Worm (Caenorhabditis elegans) whole organism, young adult: ENCODE measurements around the gene C25H3.3.

ENCODE experiments used
- B0336.3 ChIP-seq: fragments of 200-800 bp; sonication (Bioruptor generic); IDR thresholded peaks from 2 replicates; pipeline ENCODE4 v1.3.6; 2022; ENCODE audit warnings: missing genetic modification characterization, missing compliant biosample characterization
- ama-1 ChIP-seq, 3 experiments: fragments of 150-350 bp in 1 of 3; sonication (generic microtip) in 2 of 3; optimal IDR thresholded peaks; 2 replicates each; lab custom pipeline; 2014 to 2018; ENCODE audit warnings: missing biosample characterization in 2 of 3, missing genetic modification characterization in 2 of 3, missing genetic modification reagents in 2 of 3
- egl-44 ChIP-seq: fragments of 200-800 bp; sonication (Bioruptor generic); IDR thresholded peaks from 2 replicates; pipeline ENCODE4 v1.3.6; 2022; ENCODE audit warnings: missing genetic modification reagents, missing genetic modification characterization, missing compliant biosample characterization
- ekl-4 ChIP-seq: fragments of 200-800 bp; sonication (Bioruptor generic); IDR thresholded peaks from 2 replicates; pipeline ENCODE4 v1.3.6; 2022; ENCODE audit warnings: missing genetic modification reagents, missing genetic modification characterization, missing compliant biosample characterization
- fkh-3 ChIP-seq: sonication (generic microtip); optimal IDR thresholded peaks from 2 replicates; lab custom pipeline; 2016; ENCODE audit warnings: mild to moderate bottlenecking, missing genetic modification characterization, missing compliant biosample characterization
- hmg-1.2 ChIP-seq: fragments of 200-800 bp; sonication (Bioruptor generic); IDR thresholded peaks from 2 replicates; pipeline ENCODE4 v1.3.6; 2022; ENCODE audit warnings: missing genetic modification reagents, missing genetic modification characterization, missing compliant biosample characterization
- madf-10 ChIP-seq: sonication (generic microtip); optimal IDR thresholded peaks from 2 replicates; lab custom pipeline; 2016; ENCODE audit warnings: mild to moderate bottlenecking, missing genetic modification characterization, missing compliant biosample characterization
- mel-28 ChIP-seq: sonication (generic microtip); optimal IDR thresholded peaks from 2 replicates; lab custom pipeline; 2016; ENCODE audit warnings: borderline replicate concordance, mild to moderate bottlenecking, missing genetic modification characterization, missing compliant biosample characterization
- nfya-1 ChIP-seq: sonication (generic microtip); optimal IDR thresholded peaks from 2 replicates; lab custom pipeline; 2017; ENCODE audit warnings: antibody characterized with exemption, missing compliant biosample characterization, missing genetic modification characterization, borderline replicate concordance; ENCODE audit not compliant: insufficient read depth
- pha-4 ChIP-seq: fragments of 150-350 bp; sonication (generic microtip); optimal IDR thresholded peaks from 2 replicates; lab custom pipeline; 2014; ENCODE audit warnings: missing biosample characterization, missing genetic modification reagents, missing genetic modification characterization
- sea-2 ChIP-seq: fragments of 200-800 bp; sonication (Bioruptor generic); IDR thresholded peaks from 2 replicates; pipeline ENCODE4 v1.3.6; 2022; ENCODE audit warnings: missing genetic modification characterization, missing compliant biosample characterization
- snpc-4 ChIP-seq, 5 experiments: fragments of 150-350 bp in 1 of 5; sonication (generic microtip) in 4 of 5; optimal IDR thresholded peaks; 2 replicates each; lab custom pipeline; 2014 to 2018; ENCODE audit warnings: missing genetic modification characterization in 5 of 5, missing biosample characterization in 3 of 5, antibody characterized with exemption in 2 of 5, mild to moderate bottlenecking in 2 of 5, missing compliant biosample characterization in 2 of 5, missing genotype in 2 of 5, moderate library complexity in 2 of 5, missing genetic modification reagents in 1 of 5

ce11 chrII:5663180-5663791 is 30.7 kb upstream of the C25H3.3 start:
- TF ChIP-seq hmg-1.2 (no peak), snpc-4 (GFP tag; optimal IDR thresholded peaks at IDR 0.05; lab: Kevin White, UChicago) (no peak), snpc-4 (tag; optimal IDR thresholded peaks at IDR 0.05; lab: Kevin White, UChicago) (no peak), sea-2 (GFP tag; lab: Robert Waterston, UW) (no peak), B0336.3 (no peak), madf-10 (tag; lab: Kevin White, UChicago) (no peak), pha-4 (no peak), ekl-4 (GFP tag; lab: Robert Waterston, UW) (no peak), egl-44 (GFP tag; lab: Robert Waterston, UW) (no peak), mel-28 (tag; lab: Kevin White, UChicago) (no peak), ama-1 (optimal IDR thresholded peaks at IDR 0.05; lab: Kevin White, UChicago) (no peak), ama-1 (GFP tag; optimal IDR thresholded peaks at IDR 0.05; lab: Kevin White, UChicago) (no peak), nfya-1 (tag; lab: Kevin White, UChicago) (no peak), fkh-3 (tag; lab: Kevin White, UChicago) (no peak)
